Worm (Caenorhabditis elegans) whole organism, young adult: ENCODE data around the gene bec-1.

ENCODE experiments used
- B0336.3 ChIP-seq: fragments of 200-800 bp; sonication (Bioruptor generic); IDR thresholded peaks from 2 replicates; pipeline ENCODE4 v1.3.6; 2022; ENCODE audit warnings: missing genetic modification characterization, missing compliant biosample characterization
- C06A6.2 ChIP-seq: fragments of 200-800 bp; sonication (Bioruptor generic); conservative IDR thresholded peaks from 2 replicates; pipeline ENCODE4 v1.3.6; 2022; ENCODE audit warnings: missing genetic modification characterization, missing compliant biosample characterization
- F10E7.11 ChIP-seq: sonication (generic microtip); optimal IDR thresholded peaks from 2 replicates; lab custom pipeline; 2017; ENCODE audit warnings: mild to moderate bottlenecking, missing genetic modification characterization, moderate library complexity, missing compliant biosample characterization
- F33H1.4 ChIP-seq: fragments of 200-800 bp; sonication (Bioruptor generic); IDR thresholded peaks from 2 replicates; pipeline ENCODE4 v1.3.6; 2022; ENCODE audit warnings: missing genetic modification reagents, missing genetic modification characterization, missing compliant biosample characterization
- Y53F4B.3 ChIP-seq: fragments of 200-800 bp; sonication (Bioruptor generic); IDR thresholded peaks from 2 replicates; pipeline ENCODE4 v1.3.6; 2022; ENCODE audit warnings: missing genetic modification reagents, missing genetic modification characterization, missing compliant biosample characterization
- Y53G8AR.9 ChIP-seq: fragments of 200-800 bp; sonication (Bioruptor generic); conservative IDR thresholded peaks from 2 replicates; pipeline ENCODE4 v1.3.6; 2022; ENCODE audit warnings: missing genetic modification reagents, missing genetic modification characterization, missing compliant biosample characterization
- Y56A3A.18 ChIP-seq: fragments of 200-800 bp; sonication (Bioruptor generic); IDR thresholded peaks from 2 replicates; pipeline ENCODE4 v1.3.6; 2022; ENCODE audit warnings: missing genetic modification reagents, missing genetic modification characterization, missing compliant biosample characterization
- ama-1 ChIP-seq, 3 experiments: fragments of 150-350 bp in 1 of 3; sonication (generic microtip) in 2 of 3; optimal IDR thresholded peaks; 2 replicates each; lab custom pipeline; 2014 to 2018; ENCODE audit warnings: missing biosample characterization in 2 of 3, missing genetic modification characterization in 2 of 3, missing genetic modification reagents in 2 of 3
- aptf-3 ChIP-seq: fragments of 200-800 bp; sonication (Bioruptor generic); IDR thresholded peaks from 2 replicates; pipeline ENCODE4 v1.3.6; 2022; ENCODE audit warnings: missing genetic modification characterization, missing compliant biosample characterization
- atf-7 ChIP-seq: sonication (generic microtip); optimal IDR thresholded peaks from 2 replicates; lab custom pipeline; 2017; ENCODE audit warnings: mild to moderate bottlenecking, missing genetic modification characterization, missing compliant biosample characterization
- athp-1 ChIP-seq: sonication (generic microtip); optimal IDR thresholded peaks from 2 replicates; lab custom pipeline; 2017; ENCODE audit warnings: mild to moderate bottlenecking, missing genetic modification characterization, missing compliant biosample characterization
- attf-6 ChIP-seq: fragments of 200-800 bp; sonication (Bioruptor generic); IDR thresholded peaks from 2 replicates; pipeline ENCODE4 v1.3.6; 2022; ENCODE audit warnings: missing genetic modification reagents, missing genetic modification characterization, missing compliant biosample characterization
- ccch-3 ChIP-seq: fragments of 200-800 bp; sonication (Bioruptor generic); optimal IDR thresholded peaks from 2 replicates; lab custom pipeline; 2018; ENCODE audit warnings: mild to moderate bottlenecking, missing genetic modification characterization, missing compliant biosample characterization
- dox-1 ChIP-seq: fragments of 200-800 bp; sonication (Bioruptor generic); IDR thresholded peaks from 2 replicates; pipeline ENCODE4 v1.3.6; 2022; ENCODE audit warnings: missing genetic modification reagents, missing genetic modification characterization, missing compliant biosample characterization
- him-1 ChIP-seq: sonication (generic microtip); optimal IDR thresholded peaks from 2 replicates; lab custom pipeline; 2016; ENCODE audit warnings: missing genotype, missing genetic modification reagents, missing genetic modification characterization, missing compliant biosample characterization
- hrde-1 ChIP-seq: sonication (generic microtip); optimal IDR thresholded peaks from 2 replicates; lab custom pipeline; 2016; ENCODE audit warnings: missing genetic modification characterization, mild to moderate bottlenecking, missing compliant biosample characterization, moderate library complexity, missing genotype, missing genetic modification reagents, borderline replicate concordance
- lag-1 ChIP-seq: fragments of 200-800 bp; sonication (Bioruptor generic); IDR thresholded peaks from 2 replicates; pipeline ENCODE4 v1.3.6; 2022; ENCODE audit warnings: missing genetic modification reagents, missing genetic modification characterization, missing compliant biosample characterization
- let-526 ChIP-seq: fragments of 200-800 bp; sonication (Bioruptor generic); IDR thresholded peaks from 2 replicates; pipeline ENCODE4 v1.3.6; 2022; ENCODE audit warnings: missing genetic modification reagents, missing genetic modification characterization, missing compliant biosample characterization
- lin-26 ChIP-seq: fragments of 200-800 bp; sonication (Bioruptor generic); IDR thresholded peaks from 2 replicates; pipeline ENCODE4 v1.3.6; 2022; ENCODE audit warnings: missing genetic modification reagents, missing genetic modification characterization, missing compliant biosample characterization
- madf-10 ChIP-seq: sonication (generic microtip); optimal IDR thresholded peaks from 2 replicates; lab custom pipeline; 2016; ENCODE audit warnings: mild to moderate bottlenecking, missing genetic modification characterization, missing compliant biosample characterization
- madf-8 ChIP-seq: fragments of 200-800 bp; sonication (Bioruptor generic); conservative IDR thresholded peaks from 2 replicates; pipeline ENCODE4 v1.3.6; 2022; ENCODE audit warnings: missing genetic modification reagents, missing genetic modification characterization, missing compliant biosample characterization
- mcd-1 ChIP-seq: fragments of 200-800 bp; sonication (Bioruptor generic); IDR thresholded peaks from 2 replicates; pipeline ENCODE4 v1.3.6; 2022; ENCODE audit warnings: missing genetic modification reagents, missing genetic modification characterization, missing compliant biosample characterization
- mes-4 ChIP-seq: sonication (generic microtip); optimal IDR thresholded peaks from 2 replicates; lab custom pipeline; 2016; ENCODE audit warnings: missing genotype, missing genetic modification characterization, missing compliant biosample characterization
- nfyb-1 ChIP-seq: fragments of 200-800 bp; sonication (Bioruptor generic); IDR thresholded peaks from 2 replicates; pipeline ENCODE4 v1.3.6; 2022; ENCODE audit warnings: missing genetic modification reagents, missing genetic modification characterization, missing compliant biosample characterization
- nhr-27 ChIP-seq: fragments of 200-800 bp; sonication (Bioruptor generic); optimal IDR thresholded peaks from 2 replicates; lab custom pipeline; 2018; ENCODE audit warnings: mild to moderate bottlenecking, missing genetic modification characterization, moderate library complexity, missing compliant biosample characterization
- nhr-80 ChIP-seq: sonication (generic microtip); optimal IDR thresholded peaks from 2 replicates; lab custom pipeline; 2016; ENCODE audit warnings: missing genetic modification characterization, missing compliant biosample characterization
- nhr-90 ChIP-seq: sonication (generic microtip); optimal IDR thresholded peaks from 2 replicates; lab custom pipeline; 2016; ENCODE audit warnings: missing genotype, mild to moderate bottlenecking, missing genetic modification characterization, missing compliant biosample characterization
- pha-4 ChIP-seq: fragments of 150-350 bp; sonication (generic microtip); optimal IDR thresholded peaks from 2 replicates; lab custom pipeline; 2014; ENCODE audit warnings: missing biosample characterization, missing genetic modification reagents, missing genetic modification characterization
- repo-1 ChIP-seq: sonication (generic microtip); optimal IDR thresholded peaks from 2 replicates; lab custom pipeline; 2017; ENCODE audit warnings: mild to moderate bottlenecking, missing genetic modification characterization, missing compliant biosample characterization
- sea-2 ChIP-seq: fragments of 200-800 bp; sonication (Bioruptor generic); IDR thresholded peaks from 2 replicates; pipeline ENCODE4 v1.3.6; 2022; ENCODE audit warnings: missing genetic modification characterization, missing compliant biosample characterization
- snpc-4 ChIP-seq, 5 experiments: fragments of 150-350 bp in 1 of 5; sonication (generic microtip) in 4 of 5; optimal IDR thresholded peaks; 2 replicates each; lab custom pipeline; 2014 to 2018; ENCODE audit warnings: missing genetic modification characterization in 5 of 5, missing biosample characterization in 3 of 5, antibody characterized with exemption in 2 of 5, mild to moderate bottlenecking in 2 of 5, missing compliant biosample characterization in 2 of 5, missing genotype in 2 of 5, moderate library complexity in 2 of 5, missing genetic modification reagents in 1 of 5
- sptf-2 ChIP-seq: fragments of 200-800 bp; sonication (Bioruptor generic); optimal IDR thresholded peaks from 2 replicates; lab custom pipeline; 2018; ENCODE audit warnings: mild to moderate bottlenecking, missing genetic modification characterization, missing compliant biosample characterization

Gene bec-1

ce11 chrIV:5654693-5655092, 9.5 kb downstream of the bec-1 start:
- TF ChIP-seq lag-1 (GFP tag; lab: Robert Waterston, UW) (no peak), nhr-27 (tag; lab: Kevin White, UChicago) (no peak), ccch-3 (GFP tag; lab: Kevin White, UChicago) (no peak)
- TF ChIP-seq, all 124 proteins: peak for 0

ce11 chrIV:5654203-5654602, 10.0 kb downstream of the bec-1 start:
- TF ChIP-seq mcd-1 (0 out of 2 replicates have a peak, but pooled peaks have one; percentile 6), nhr-90 (tag; lab: Kevin White, UChicago) (peak; percentile 21), pha-4 (peak; percentile 65), nhr-80 (peak; percentile 92), Y53G8AR.9 (0 out of 2 replicates have a peak, but pooled peaks have one; percentile 41), him-1 (no peak), atf-7 (peak; percentile 38), madf-8 (no peak), madf-10 (tag; lab: Kevin White, UChicago) (peak; percentile 38), sea-2 (GFP tag; lab: Robert Waterston, UW) (no peak), dox-1 (GFP tag; lab: Robert Waterston, UW) (peak; percentile 59; the same call in 1 of the 2 replicates)

ce11 chrIV:5653649-5654048, 10.6 kb downstream of the bec-1 start, which contains the start of gene clec-178:
Gene clec-178 (plus strand): TSS chrIV:5653949.
- TF ChIP-seq dox-1 (GFP tag; lab: Robert Waterston, UW) (no peak), aptf-3 (GFP tag; lab: Robert Waterston, UW) (no peak), Y56A3A.18 (GFP tag; lab: Robert Waterston, UW) (peak; percentile 42; the same call in 1 of the 2 replicates)

- peak; percentile 43 for TF ChIP-seq nhr-80
- TF ChIP-seq let-526 (GFP tag; lab: Robert Waterston, UW): no peak
These were observed 11.3 kb downstream of the bec-1 start for ce11 chrIV:5652811-5653483.

ce11 chrIV:5650761-5651332, 13.4 kb downstream of the bec-1 start:
- TF ChIP-seq atf-7 (peak; percentile 13), F10E7.11 (tag; lab: Kevin White, UChicago) (no peak), madf-8 (no peak), ama-1 (optimal IDR thresholded peaks at IDR 0.05; lab: Kevin White, UChicago) (no peak), ama-1 (GFP tag; optimal IDR thresholded peaks at IDR 0.05; lab: Kevin White, UChicago) (peak in 1 of 2 experiments; percentile 20), mes-4 (no peak), lin-26 (GFP tag; lab: Robert Waterston, UW) (0 out of 2 replicates have a peak, but pooled peaks have one; percentile 32), athp-1 (tag; lab: Kevin White, UChicago) (peak; percentile 65), B0336.3 (GFP tag; lab: Robert Waterston, UW) (peak; percentile 73; the same call in 1 of the 2 replicates), snpc-4 (GFP tag; optimal IDR thresholded peaks at IDR 0.05; lab: Kevin White, UChicago) (peak; percentile 57), snpc-4 (tag; optimal IDR thresholded peaks at IDR 0.05; lab: Kevin White, UChicago) (peak in 1 of 4 experiments; percentile 57), nfyb-1 (GFP tag; lab: Robert Waterston, UW) (0 out of 2 replicates have a peak, but pooled peaks have one; percentile 43), Y53F4B.3 (peak; percentile 32; the same call in 1 of the 2 replicates), Y53G8AR.9 (peak; percentile 70; the same call in 1 of the 2 replicates), C06A6.2 (GFP tag; lab: Robert Waterston, UW) (0 out of 2 replicates have a peak, but pooled peaks have one; percentile 14), sptf-2 (GFP tag; lab: Kevin White, UChicago) (no peak), attf-6 (GFP tag; lab: Robert Waterston, UW) (peak; percentile 30; the same call in 1 of the 2 replicates), F33H1.4 (no peak), hrde-1 (tag; lab: Kevin White, UChicago) (peak; percentile 39), repo-1 (tag; lab: Kevin White, UChicago) (peak; percentile 81)
